Fruit fly (Drosophila melanogaster) whole organism, embryonic: Measurements from ENCODE around the gene CG42554.

ENCODE experiments used
- Aef1 ChIP-seq: fragments of 200-800 bp; sonication (Bioruptor generic); IDR thresholded peaks from 3 replicates; pipeline ENCODE4 v1.3.6; 2022; ENCODE audit warnings: missing biosample characterization, missing genetic modification characterization
- Bteb2 ChIP-seq: fragments of 200-800 bp; sonication (Bioruptor generic); optimal IDR thresholded peaks from 2 replicates; lab custom pipeline; 2016; ENCODE audit warnings: missing biosample characterization, missing genetic modification characterization
- CG10979 ChIP-seq: fragments of 200-800 bp; sonication (Bioruptor generic); optimal IDR thresholded peaks from 2 replicates; lab custom pipeline; 2018; ENCODE audit warnings: missing biosample characterization, mild to moderate bottlenecking, missing genetic modification characterization, moderate library complexity
- CG12071 ChIP-seq: fragments of 200-800 bp; sonication (Bioruptor generic); optimal IDR thresholded peaks from 3 replicates; lab custom pipeline; 2018; ENCODE audit warnings: missing biosample characterization, mild to moderate bottlenecking, missing genetic modification characterization
- CG12155 ChIP-seq: fragments of 200-800 bp; sonication (Bioruptor generic); optimal IDR thresholded peaks from 3 replicates; lab custom pipeline; 2016; ENCODE audit warnings: missing biosample characterization, missing genetic modification characterization
- CG14667 ChIP-seq: fragments of 200-800 bp; sonication (Bioruptor generic); IDR thresholded peaks from 2 replicates; pipeline ENCODE4 v1.3.6; 2022; ENCODE audit warnings: missing biosample characterization, missing genetic modification characterization
- CG15601 ChIP-seq: fragments of 200-800 bp; sonication (Bioruptor generic); optimal IDR thresholded peaks from 3 replicates; lab custom pipeline; 2019; ENCODE audit warnings: missing biosample characterization, mild to moderate bottlenecking, missing genetic modification characterization, moderate library complexity
- CG15696 ChIP-seq: fragments of 200-800 bp; sonication (Bioruptor generic); optimal IDR thresholded peaks from 2 replicates; lab custom pipeline; 2019; ENCODE audit warnings: missing biosample characterization, mild to moderate bottlenecking, missing genetic modification characterization, moderate library complexity
- CG17186 ChIP-seq: fragments of 200-800 bp; sonication (Bioruptor generic); optimal IDR thresholded peaks from 3 replicates; lab custom pipeline; 2017; ENCODE audit warnings: missing biosample characterization, missing genetic modification reagents, missing genetic modification characterization
- CG17829 ChIP-seq: fragments of 200-800 bp; optimal IDR thresholded peaks from 2 replicates; lab custom pipeline; 2019; ENCODE audit warnings: missing biosample characterization, mild to moderate bottlenecking, missing genetic modification characterization, moderate library complexity
- CG2116 ChIP-seq: fragments of 200-800 bp; sonication (Bioruptor generic); optimal IDR thresholded peaks from 3 replicates; lab custom pipeline; 2018; ENCODE audit warnings: missing biosample characterization, mild to moderate bottlenecking, missing genetic modification characterization
- CG2120 ChIP-seq: fragments of 200-800 bp; sonication (Bioruptor generic); optimal IDR thresholded peaks from 3 replicates; lab custom pipeline; 2016; ENCODE audit warnings: missing biosample characterization, missing genetic modification characterization
- CG2712 ChIP-seq: fragments of 200-800 bp; optimal IDR thresholded peaks from 3 replicates; lab custom pipeline; 2019; ENCODE audit warnings: missing biosample characterization, mild to moderate bottlenecking, missing genetic modification characterization, moderate library complexity
- CG3065 ChIP-seq: fragments of 200-800 bp; sonication (Bioruptor generic); optimal IDR thresholded peaks from 2 replicates; lab custom pipeline; 2016; ENCODE audit warnings: missing biosample characterization, missing genetic modification characterization
- CG31224 ChIP-seq: fragments of 200-800 bp; sonication (Bioruptor generic); IDR thresholded peaks from 2 replicates; pipeline ENCODE4 v1.3.6; 2022; ENCODE audit warnings: missing biosample characterization, missing genetic modification characterization
- CG33213 ChIP-seq: fragments of 200-800 bp; sonication (Bioruptor generic); optimal IDR thresholded peaks from 3 replicates; lab custom pipeline; 2016; ENCODE audit warnings: missing biosample characterization, missing genetic modification characterization
- CG4404 ChIP-seq: fragments of 200-800 bp; sonication (Bioruptor generic); IDR thresholded peaks from 2 replicates; pipeline ENCODE4 v1.3.6; 2022; ENCODE audit warnings: missing biosample characterization, missing genetic modification characterization
- CG4707 ChIP-seq: fragments of 200-800 bp; sonication (Bioruptor generic); optimal IDR thresholded peaks from 2 replicates; lab custom pipeline; 2018; ENCODE audit warnings: missing biosample characterization, mild to moderate bottlenecking, missing genetic modification characterization, moderate library complexity
- CG4820 ChIP-seq: fragments of 200-800 bp; sonication (Bioruptor generic); optimal IDR thresholded peaks from 3 replicates; lab custom pipeline; 2016; ENCODE audit warnings: missing biosample characterization, missing genetic modification characterization
- CG8478 ChIP-seq: fragments of >200 bp; optimal IDR thresholded peaks from 2 replicates; lab custom pipeline; 2018
- Dbx ChIP-seq: fragments of 200-800 bp; sonication (Bioruptor generic); IDR thresholded peaks from 3 replicates; pipeline ENCODE4 v1.3.6; 2022; ENCODE audit warnings: missing biosample characterization, missing genetic modification characterization
- Drgx ChIP-seq: fragments of 200-800 bp; sonication (Bioruptor generic); IDR thresholded peaks from 2 replicates; pipeline ENCODE4 v1.3.6; 2022; ENCODE audit warnings: missing biosample characterization, missing genetic modification characterization
- E2f1 ChIP-seq: fragments of 200-800 bp; sonication (Bioruptor generic); IDR thresholded peaks from 2 replicates; pipeline ENCODE4 v1.3.6; 2022; ENCODE audit warnings: missing biosample characterization, missing genetic modification characterization
- Fer1 ChIP-seq: fragments of 200-800 bp; sonication (Bioruptor generic); optimal IDR thresholded peaks from 2 replicates; lab custom pipeline; 2017; ENCODE audit warnings: missing biosample characterization, mild to moderate bottlenecking, missing genetic modification characterization
- GATAe ChIP-seq: fragments of 200-800 bp; sonication (Bioruptor generic); conservative IDR thresholded peaks from 2 replicates; pipeline ENCODE4 v1.3.6; 2022; ENCODE audit warnings: missing biosample characterization, missing genetic modification characterization
- HLH54F ChIP-seq: fragments of 200-800 bp; sonication (Bioruptor generic); optimal IDR thresholded peaks from 3 replicates; lab custom pipeline; 2016; ENCODE audit warnings: missing biosample characterization, missing genetic modification characterization
- HmgZ ChIP-seq: fragments of 200-800 bp; sonication (Bioruptor generic); optimal IDR thresholded peaks from 2 replicates; lab custom pipeline; 2018; ENCODE audit warnings: missing biosample characterization, mild to moderate bottlenecking, missing genetic modification characterization
- Hmx ChIP-seq: fragments of 200-800 bp; sonication (Bioruptor generic); optimal IDR thresholded peaks from 2 replicates; lab custom pipeline; 2016; ENCODE audit warnings: missing biosample characterization, missing genetic modification characterization
- Hr51 ChIP-seq, 2 experiments: fragments of 200-800 bp; sonication (Bioruptor generic); optimal IDR thresholded peaks; 2 replicates in 1 of 2; 3 replicates in 1 of 2; lab custom pipeline; 2016 to 2018; ENCODE audit warnings: missing biosample characterization in 2 of 2, missing genetic modification characterization in 2 of 2, mild to moderate bottlenecking in 1 of 2, moderate library complexity in 1 of 2
- Oaz ChIP-seq: fragments of 200-800 bp; sonication (Bioruptor generic); IDR thresholded peaks from 2 replicates; pipeline ENCODE4 v1.3.6; 2022; ENCODE audit warnings: missing biosample characterization, missing genetic modification characterization
- Poxn ChIP-seq: fragments of 200-800 bp; sonication (Bioruptor generic); IDR thresholded peaks from 2 replicates; pipeline ENCODE4 v1.3.6; 2022; ENCODE audit warnings: missing biosample characterization, missing genetic modification characterization
- Sox102F ChIP-seq: fragments of 200-800 bp; sonication (Bioruptor generic); optimal IDR thresholded peaks from 2 replicates; lab custom pipeline; 2018; ENCODE audit warnings: missing biosample characterization, mild to moderate bottlenecking, missing genetic modification characterization, moderate library complexity
- Usf ChIP-seq: fragments of 200-800 bp; sonication (Bioruptor generic); optimal IDR thresholded peaks from 2 replicates; lab custom pipeline; 2017; ENCODE audit warnings: missing genotype, missing biosample characterization, missing genetic modification characterization
- Xbp1 ChIP-seq: fragments of 200-800 bp; sonication (Bioruptor generic); optimal IDR thresholded peaks from 3 replicates; lab custom pipeline; 2016; ENCODE audit warnings: missing biosample characterization, mild to moderate bottlenecking, missing genetic modification characterization
- ash1 ChIP-seq: fragments of 200-800 bp; sonication (Bioruptor generic); optimal IDR thresholded peaks from 2 replicates; lab custom pipeline; 2018; ENCODE audit warnings: missing biosample characterization, mild to moderate bottlenecking, missing genetic modification characterization
- cas ChIP-seq: fragments of 200-800 bp; sonication (Bioruptor generic); IDR thresholded peaks from 2 replicates; pipeline ENCODE4 v1.3.6; 2022; ENCODE audit warnings: missing biosample characterization, missing genetic modification characterization
- ci ChIP-seq: fragments of 200-800 bp; sonication (Bioruptor generic); IDR thresholded peaks from 3 replicates; pipeline ENCODE4 v1.3.6; 2022; ENCODE audit warnings: missing biosample characterization, missing genetic modification characterization
- emc ChIP-seq: fragments of 200-800 bp; sonication (Bioruptor generic); optimal IDR thresholded peaks from 2 replicates; lab custom pipeline; 2016; ENCODE audit warnings: missing biosample characterization, missing genetic modification characterization
- fd102C ChIP-seq: fragments of 200-800 bp; sonication (Bioruptor generic); optimal IDR thresholded peaks from 2 replicates; lab custom pipeline; 2018; ENCODE audit warnings: missing biosample characterization, mild to moderate bottlenecking, missing genetic modification characterization, moderate library complexity
- fd96Cb ChIP-seq: fragments of 200-800 bp; sonication (Bioruptor generic); optimal IDR thresholded peaks from 2 replicates; lab custom pipeline; 2018; ENCODE audit warnings: missing biosample characterization, mild to moderate bottlenecking, missing genetic modification characterization, moderate library complexity
- fru ChIP-seq: fragments of >200 bp; optimal IDR thresholded peaks from 2 replicates; lab custom pipeline; 2017
- ftz-f1 ChIP-seq: fragments of 200-800 bp; sonication (Bioruptor generic); optimal IDR thresholded peaks from 2 replicates; lab custom pipeline; 2016; ENCODE audit warnings: missing biosample characterization, missing genetic modification characterization
- grn ChIP-seq: fragments of 200-800 bp; sonication (Bioruptor generic); optimal IDR thresholded peaks from 3 replicates; lab custom pipeline; 2017; ENCODE audit warnings: missing biosample characterization, missing genetic modification characterization
- insv ChIP-seq, 2 experiments: fragments of 200-800 bp; sonication (Bioruptor generic); optimal IDR thresholded peaks; 3 replicates each; lab custom pipeline; 2016 to 2018; ENCODE audit warnings: missing biosample characterization in 2 of 2, missing genetic modification characterization in 2 of 2
- ken ChIP-seq: fragments of 200-800 bp; sonication (Bioruptor generic); IDR thresholded peaks from 3 replicates; pipeline ENCODE4 v1.3.6; 2022; ENCODE audit warnings: missing biosample characterization, missing genetic modification characterization
- klu ChIP-seq: fragments of 200-800 bp; sonication (Bioruptor generic); IDR thresholded peaks from 2 replicates; pipeline ENCODE4 v1.3.6; 2022; ENCODE audit warnings: missing biosample characterization, missing genetic modification characterization
- odd ChIP-seq: fragments of 200-800 bp; sonication (Bioruptor generic); optimal IDR thresholded peaks from 2 replicates; lab custom pipeline; 2017; ENCODE audit warnings: missing biosample characterization, mild to moderate bottlenecking, missing genetic modification characterization
- schlank ChIP-seq: fragments of 200-800 bp; sonication (Bioruptor generic); optimal IDR thresholded peaks from 2 replicates; lab custom pipeline; 2018; ENCODE audit warnings: missing biosample characterization, mild to moderate bottlenecking, missing genetic modification characterization
- sd ChIP-seq: fragments of 200-800 bp; sonication (Bioruptor generic); optimal IDR thresholded peaks from 3 replicates; lab custom pipeline; 2018; ENCODE audit warnings: missing biosample characterization, mild to moderate bottlenecking, missing genetic modification characterization, moderate library complexity
- slou ChIP-seq: fragments of 200-800 bp; sonication (Bioruptor generic); optimal IDR thresholded peaks from 3 replicates; lab custom pipeline; 2016; ENCODE audit warnings: missing biosample characterization, missing genetic modification characterization
- ttk ChIP-seq: fragments of 200-800 bp; sonication (Bioruptor generic); IDR thresholded peaks from 2 replicates; pipeline ENCODE4 v2.1.2; 2022; ENCODE audit warnings: missing biosample characterization, missing genetic modification characterization
- wek ChIP-seq: fragments of 200-800 bp; sonication (Bioruptor generic); optimal IDR thresholded peaks from 3 replicates; lab custom pipeline; 2018; ENCODE audit warnings: missing biosample characterization, mild to moderate bottlenecking, missing genetic modification characterization, moderate library complexity

CG42554 gene

DNA sequence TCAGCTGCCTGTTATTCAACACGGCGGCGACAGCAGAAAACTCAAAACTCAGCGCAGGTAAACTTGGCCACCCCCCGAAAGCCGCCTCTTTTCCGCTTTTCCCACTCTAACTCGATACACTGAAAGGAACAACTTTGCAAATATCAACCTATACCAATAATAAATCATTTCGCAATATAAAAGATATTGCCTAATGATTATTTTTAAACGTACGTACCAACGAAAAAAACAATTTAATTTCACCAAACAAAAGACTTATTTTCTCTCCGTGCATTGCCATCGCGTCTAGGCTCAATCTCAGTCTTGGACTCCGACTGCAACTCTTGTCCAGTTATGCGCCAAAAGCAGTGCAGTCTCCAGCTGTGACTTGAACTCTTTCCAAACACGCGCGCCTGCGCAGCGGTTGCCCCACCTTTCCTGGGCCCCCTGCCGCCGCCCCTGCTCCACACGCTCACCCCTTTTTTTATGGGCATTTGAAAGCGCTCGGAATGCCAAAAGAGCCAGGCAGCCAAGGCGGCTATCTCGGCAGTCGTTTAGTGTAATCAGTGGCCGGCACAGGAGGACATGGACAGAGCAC lies 29.8 kb upstream of the CG42554 start (continued):
- no peak for TF ChIP-seq Hmx
- TF ChIP-seq E2f1 (GFP tag; lab: Robert Waterston, UW) = peak; percentile 39; the same call in 1 of the 2 replicates
- no peak for TF ChIP-seq GATAe (GFP tag; lab: Robert Waterston, UW)
- no peak for TF ChIP-seq klu (GFP tag; lab: Robert Waterston, UW)
- TF ChIP-seq Drgx (GFP tag; lab: Robert Waterston, UW) = peak; percentile 96
- no peak for TF ChIP-seq CG15601
- no peak for TF ChIP-seq Bteb2 (GFP tag; lab: Kevin White, UChicago)
- TF ChIP-seq emc (GFP tag; lab: Kevin White, UChicago) = no peak
- TF ChIP-seq CG3065 (GFP tag; lab: Kevin White, UChicago) = no peak
- peak; percentile 42; the same call in 1 of the 2 replicates for TF ChIP-seq CG4404
- no peak for TF ChIP-seq CG8478 (lab: Kevin White, UChicago)
- no peak for TF ChIP-seq CG31224 (GFP tag; lab: Robert Waterston, UW)
- TF ChIP-seq Usf = no peak
- no peak for TF ChIP-seq slou
- no peak for TF ChIP-seq wek (GFP tag; lab: Kevin White, UChicago)
- peak; percentile 59 for TF ChIP-seq Xbp1 (GFP tag; lab: Kevin White, UChicago)
- no peak for TF ChIP-seq ash1
- TF ChIP-seq CG2712 (tag; lab: Kevin White, UChicago) = peak; percentile 72
- TF ChIP-seq Dbx (GFP tag; lab: Robert Waterston, UW) = no peak
- TF ChIP-seq Fer1 (GFP tag; lab: Kevin White, UChicago) = peak; percentile 58
- no peak for TF ChIP-seq CG15696 (tag; lab: Kevin White, UChicago)
- TF ChIP-seq HLH54F (GFP tag; lab: Kevin White, UChicago) = no peak
- no peak for TF ChIP-seq CG4707 (GFP tag; lab: Kevin White, UChicago)
- TF ChIP-seq grn (GFP tag; lab: Kevin White, UChicago) = no peak
- TF ChIP-seq CG17829 = peak; percentile 59
- TF ChIP-seq HmgZ (tag; lab: Kevin White, UChicago) = no peak
- no peak for TF ChIP-seq sd (tag; lab: Kevin White, UChicago)
- TF ChIP-seq CG2120 = peak; percentile 12
- TF ChIP-seq CG12071 (GFP tag; lab: Kevin White, UChicago) = peak; percentile 32
- no peak for TF ChIP-seq CG12155
- peak; percentile 9 for TF ChIP-seq CG33213 (GFP tag; lab: Kevin White, UChicago)
- TF ChIP-seq CG14667 (GFP tag; lab: Robert Waterston, UW) = 0 out of 2 replicates have a peak, but pooled peaks have one; percentile 13
- no peak for TF ChIP-seq fru (lab: Kevin White, UChicago)
- peak; percentile 68 for TF ChIP-seq ci
- no peak for TF ChIP-seq cas
- TF ChIP-seq ken (GFP tag; lab: Robert Waterston, UW) = peak; percentile 62; the same call in 1 of the 3 replicates
- peak in 1 of 2 experiments; percentile 55 for TF ChIP-seq Hr51 (GFP tag; optimal IDR thresholded peaks at IDR 0.05; lab: Kevin White, UChicago)
- TF ChIP-seq insv (GFP tag; optimal IDR thresholded peaks at IDR 0.05; lab: Kevin White, UChicago) = no peak
- no peak for TF ChIP-seq Poxn (GFP tag; lab: Robert Waterston, UW)
- no peak for TF ChIP-seq fd102C (GFP tag; lab: Kevin White, UChicago)
- TF ChIP-seq odd = peak; percentile 8
- peak; percentile 62 for TF ChIP-seq fd96Cb (tag; lab: Kevin White, UChicago)
- TF ChIP-seq CG2116 (GFP tag; lab: Kevin White, UChicago) = peak; percentile 6
- TF ChIP-seq ftz-f1 (GFP tag; lab: Kevin White, UChicago) = no peak
- TF ChIP-seq ttk = peak; percentile 42; the same call in 1 of the 2 replicates
- TF ChIP-seq CG4820 (GFP tag; lab: Kevin White, UChicago) = peak; percentile 68
- TF ChIP-seq CG17186 (GFP tag; lab: Kevin White, UChicago) = no peak
- peak; percentile 54 for TF ChIP-seq Sox102F (GFP tag; lab: Kevin White, UChicago)
- TF ChIP-seq schlank = no peak
- peak; percentile 34; the same call in 1 of the 2 replicates for TF ChIP-seq Oaz (GFP tag; lab: Robert Waterston, UW)
- TF ChIP-seq CG10979 (tag; lab: Kevin White, UChicago) = peak; percentile 77
- no peak for TF ChIP-seq Aef1 (GFP tag; lab: Robert Waterston, UW)
